Worm (Caenorhabditis elegans) whole organism, L2 larva: ENCODE results near the gene srw-137.

ENCODE experiments used
- F13H6.1 ChIP-seq: sonication (generic microtip); optimal IDR thresholded peaks from 2 replicates; lab custom pipeline; 2016; ENCODE audit warnings: missing genetic modification characterization, missing compliant biosample characterization
- Y55F3AM.14 ChIP-seq: fragments of 200-800 bp; sonication (Bioruptor generic); optimal IDR thresholded peaks from 2 replicates; lab custom pipeline; 2018; ENCODE audit warnings: mild to moderate bottlenecking, missing genetic modification characterization, missing compliant biosample characterization
- ama-1 ChIP-seq: fragments of 150-350 bp; optimal IDR thresholded peaks from 2 replicates; lab custom pipeline; 2018; ENCODE audit warnings: inconsistent platforms
- blmp-1 ChIP-seq: sonication (generic microtip); optimal IDR thresholded peaks from 2 replicates; lab custom pipeline; 2017; ENCODE audit warnings: missing genetic modification characterization, mild to moderate bottlenecking, missing compliant biosample characterization, antibody characterized with exemption, moderate library complexity; ENCODE audit not compliant: insufficient read depth
- dmd-4 ChIP-seq: sonication (generic microtip); optimal IDR thresholded peaks from 2 replicates; lab custom pipeline; 2017; ENCODE audit warnings: missing biosample characterization, missing genetic modification characterization
- elt-1 ChIP-seq: fragments of 150-350 bp; optimal IDR thresholded peaks from 2 replicates; lab custom pipeline; 2014; ENCODE audit warnings: missing biosample characterization, missing genetic modification characterization
- gmeb-1 ChIP-seq: fragments of 150-350 bp; optimal IDR thresholded peaks from 2 replicates; lab custom pipeline; 2014; ENCODE audit warnings: missing biosample characterization, missing genetic modification characterization
- lin-13 ChIP-seq: fragments of 150-350 bp; optimal IDR thresholded peaks from 2 replicates; lab custom pipeline; 2014; ENCODE audit warnings: missing biosample characterization, missing genetic modification reagents, missing genetic modification characterization
- lin-39 ChIP-seq: fragments of 150-350 bp; optimal IDR thresholded peaks from 2 replicates; lab custom pipeline; 2014; ENCODE audit warnings: missing biosample characterization, missing genetic modification reagents, missing genetic modification characterization
- mdl-1 ChIP-seq, 2 experiments: fragments of 150-350 bp in 1 of 2; sonication (generic microtip) in 1 of 2; optimal IDR thresholded peaks; 2 replicates each; lab custom pipeline; 2017; ENCODE audit warnings: missing biosample characterization in 2 of 2, missing genetic modification characterization in 2 of 2
- nhr-11 ChIP-seq: fragments of 150-350 bp; optimal IDR thresholded peaks from 2 replicates; lab custom pipeline; 2014; ENCODE audit warnings: missing biosample characterization, missing genetic modification characterization
- nhr-21 ChIP-seq: fragments of 150-350 bp; optimal IDR thresholded peaks from 2 replicates; lab custom pipeline; 2014; ENCODE audit warnings: missing biosample characterization, missing genetic modification characterization
- nhr-6 ChIP-seq: fragments of 150-350 bp; optimal IDR thresholded peaks from 2 replicates; lab custom pipeline; 2014; ENCODE audit warnings: missing biosample characterization, missing genetic modification characterization
- unc-55 ChIP-seq: fragments of 150-350 bp; sonication (generic microtip); optimal IDR thresholded peaks from 3 replicates; lab custom pipeline; 2014; ENCODE audit warnings: missing biosample characterization, missing genetic modification reagents, missing genetic modification characterization
- ztf-11 ChIP-seq: sonication (generic microtip); optimal IDR thresholded peaks from 2 replicates; lab custom pipeline; 2017; ENCODE audit warnings: missing biosample characterization, missing genetic modification characterization

srw-137 gene

DNA sequence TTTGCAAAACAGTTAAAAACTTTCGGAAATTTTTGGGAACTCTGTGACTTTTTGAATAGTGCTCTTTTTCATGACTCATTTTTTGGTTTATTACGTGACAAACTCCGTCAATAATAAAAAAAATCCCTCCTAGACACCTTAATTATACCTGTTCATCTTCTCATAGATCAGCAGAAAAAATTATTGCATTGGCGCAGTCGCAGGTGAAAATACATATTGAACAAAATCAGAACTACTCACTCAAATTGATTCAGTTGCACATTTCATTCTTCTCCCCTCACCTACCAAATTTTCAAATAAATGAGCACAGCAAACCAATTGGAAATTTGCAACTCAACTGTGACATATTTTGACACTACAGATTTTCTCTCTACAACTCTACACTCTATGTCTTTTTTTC lies 50.8 kb downstream of the srw-137 start, which contains the start of gene srh-127:
TSS of gene srh-127 (plus strand) at position 301 of the 400 bp plus-strand sequence.
- TF ChIP-seq F13H6.1 = no peak
- TF ChIP-seq ama-1 = no peak
- TF ChIP-seq dmd-4 (tag; lab: Kevin White, UChicago) = no peak
- TF ChIP-seq nhr-21 = no peak
- no peak for TF ChIP-seq blmp-1 (tag; lab: Kevin White, UChicago)
- no peak for TF ChIP-seq gmeb-1 (tag; lab: Kevin White, UChicago)
- TF ChIP-seq lin-39 (tag; lab: Kevin White, UChicago) = no peak
- TF ChIP-seq unc-55 = no peak
- no peak for TF ChIP-seq lin-13 (GFP tag; lab: Kevin White, UChicago)
- no peak for TF ChIP-seq elt-1 (tag; lab: Kevin White, UChicago)
- no peak for TF ChIP-seq nhr-6 (tag; lab: Kevin White, UChicago)
- no peak for TF ChIP-seq nhr-11 (tag; lab: Kevin White, UChicago)
- TF ChIP-seq Y55F3AM.14 (GFP tag; lab: Kevin White, UChicago) = no peak
- no peak for TF ChIP-seq ztf-11 (tag; lab: Kevin White, UChicago)
- no peak for TF ChIP-seq mdl-1 (tag; optimal IDR thresholded peaks at IDR 0.05; lab: Kevin White, UChicago)
- TF ChIP-seq, all 48 proteins: peak for 0
